Fruit fly (Drosophila melanogaster) whole organism, embryonic: Measurements from ENCODE around the gene Ccz1.

ENCODE experiments used
- ATbp ChIP-seq: fragments of 200-800 bp; sonication (Bioruptor generic); optimal IDR thresholded peaks from 2 replicates; lab custom pipeline; 2017; ENCODE audit warnings: missing biosample characterization, mild to moderate bottlenecking, missing genetic modification characterization, missing genetic modification reagents
- Abd-B ChIP-seq: fragments of 200-800 bp; sonication (Bioruptor generic); optimal IDR thresholded peaks from 2 replicates; lab custom pipeline; 2018; ENCODE audit warnings: missing biosample characterization, mild to moderate bottlenecking, missing genetic modification characterization, moderate library complexity
- Awh ChIP-seq: fragments of 200-800 bp; sonication (Bioruptor generic); IDR thresholded peaks from 2 replicates; pipeline ENCODE4, ENCODE4 v1.3.6; 2022; ENCODE audit warnings: missing biosample characterization, missing genetic modification characterization
- Blimp-1 ChIP-seq: fragments of 200-800 bp; sonication (Bioruptor generic); optimal IDR thresholded peaks from 3 replicates; lab custom pipeline; 2018; ENCODE audit warnings: missing biosample characterization, missing genetic modification characterization, mild to moderate bottlenecking, moderate library complexity, missing genetic modification reagents
- CG10366 ChIP-seq: fragments of 200-800 bp; sonication (Bioruptor generic); IDR thresholded peaks from 2 replicates; pipeline ENCODE4 v1.3.6; 2022; ENCODE audit warnings: missing biosample characterization, missing genetic modification characterization
- CG12155 ChIP-seq: fragments of 200-800 bp; sonication (Bioruptor generic); optimal IDR thresholded peaks from 3 replicates; lab custom pipeline; 2016; ENCODE audit warnings: missing biosample characterization, missing genetic modification characterization
- CG12659 ChIP-seq: fragments of 200-800 bp; sonication (Bioruptor generic); optimal IDR thresholded peaks from 3 replicates; lab custom pipeline; 2017; ENCODE audit warnings: mild to moderate bottlenecking, missing biosample characterization, missing genetic modification reagents, missing genetic modification characterization
- CG13424 ChIP-seq: fragments of 200-800 bp; sonication (Bioruptor generic); optimal IDR thresholded peaks from 2 replicates; lab custom pipeline; 2019; ENCODE audit warnings: missing biosample characterization, mild to moderate bottlenecking, missing genetic modification characterization, moderate library complexity
- CG13775 ChIP-seq: fragments of 200-800 bp; sonication (Bioruptor generic); optimal IDR thresholded peaks from 3 replicates; lab custom pipeline; 2017; ENCODE audit warnings: missing biosample characterization, mild to moderate bottlenecking, missing genetic modification characterization
- CG14667 ChIP-seq: fragments of 200-800 bp; sonication (Bioruptor generic); IDR thresholded peaks from 2 replicates; pipeline ENCODE4 v1.3.6; 2022; ENCODE audit warnings: missing biosample characterization, missing genetic modification characterization
- CG15601 ChIP-seq: fragments of 200-800 bp; sonication (Bioruptor generic); optimal IDR thresholded peaks from 3 replicates; lab custom pipeline; 2019; ENCODE audit warnings: missing biosample characterization, mild to moderate bottlenecking, missing genetic modification characterization, moderate library complexity
- CG1603 ChIP-seq: fragments of 200-800 bp; sonication (Bioruptor generic); optimal IDR thresholded peaks from 2 replicates; lab custom pipeline; 2019; ENCODE audit warnings: missing biosample characterization, mild to moderate bottlenecking, missing genetic modification characterization, moderate library complexity
- CG17829 ChIP-seq: fragments of 200-800 bp; optimal IDR thresholded peaks from 2 replicates; lab custom pipeline; 2019; ENCODE audit warnings: missing biosample characterization, mild to moderate bottlenecking, missing genetic modification characterization, moderate library complexity
- CG1792 ChIP-seq: fragments of 200-800 bp; sonication (Bioruptor generic); optimal IDR thresholded peaks from 2 replicates; lab custom pipeline; 2016; ENCODE audit warnings: missing biosample characterization, missing genetic modification characterization
- CG2120 ChIP-seq: fragments of 200-800 bp; sonication (Bioruptor generic); optimal IDR thresholded peaks from 3 replicates; lab custom pipeline; 2016; ENCODE audit warnings: missing biosample characterization, missing genetic modification characterization
- CG2678 ChIP-seq: fragments of 200-800 bp; sonication (Bioruptor generic); optimal IDR thresholded peaks from 3 replicates; lab custom pipeline; 2019; ENCODE audit warnings: missing biosample characterization, mild to moderate bottlenecking, missing genetic modification characterization, moderate library complexity
- CG30403 ChIP-seq: fragments of 200-800 bp; sonication (Bioruptor generic); optimal IDR thresholded peaks from 3 replicates; lab custom pipeline; 2016; ENCODE audit warnings: missing biosample characterization, missing genetic modification characterization
- CG31365 ChIP-seq: fragments of 200-800 bp; sonication (Bioruptor generic); optimal IDR thresholded peaks from 2 replicates; lab custom pipeline; 2018; ENCODE audit warnings: missing biosample characterization, mild to moderate bottlenecking, missing genetic modification characterization
- CG6654 ChIP-seq: fragments of 200-800 bp; sonication (Bioruptor generic); optimal IDR thresholded peaks from 2 replicates; lab custom pipeline; 2017; ENCODE audit warnings: missing biosample characterization, mild to moderate bottlenecking, missing genetic modification characterization
- CG6683 ChIP-seq: fragments of 200-800 bp; sonication (Bioruptor generic); optimal IDR thresholded peaks from 2 replicates; lab custom pipeline; 2017; ENCODE audit warnings: missing biosample characterization, mild to moderate bottlenecking, missing genetic modification characterization, missing genetic modification reagents
- CG9932 ChIP-seq: fragments of 200-800 bp; sonication (Bioruptor generic); IDR thresholded peaks from 2 replicates; pipeline ENCODE4 v1.3.6; 2022; ENCODE audit warnings: missing biosample characterization, missing genetic modification characterization
- CrebB ChIP-seq: fragments of 200-800 bp; sonication (Bioruptor generic); optimal IDR thresholded peaks from 3 replicates; lab custom pipeline; 2018; ENCODE audit warnings: missing biosample characterization, mild to moderate bottlenecking, missing genetic modification characterization
- D ChIP-seq, 2 experiments: fragments of 200-800 bp in 1 of 2; fragments of >200 bp in 1 of 2; sonication (Bioruptor generic) in 1 of 2; optimal IDR thresholded peaks; 2 replicates in 1 of 2; 3 replicates in 1 of 2; lab custom pipeline; 2017; ENCODE audit warnings: mild to moderate bottlenecking in 1 of 2, missing biosample characterization in 1 of 2, missing genetic modification characterization in 1 of 2, missing genetic modification reagents in 1 of 2
- Dfd ChIP-seq, 2 experiments: fragments of >200 bp; optimal IDR thresholded peaks; 2 replicates each; lab custom pipeline; 2017; ENCODE audit warnings: missing biosample characterization in 2 of 2, missing genetic modification characterization in 2 of 2
- Dref ChIP-seq: fragments of 200-800 bp; sonication (Bioruptor generic); IDR thresholded peaks from 2 replicates; pipeline ENCODE4 v1.3.6; 2022; ENCODE audit warnings: missing biosample characterization, missing genetic modification characterization
- ERR ChIP-seq: fragments of 200-800 bp; sonication (Bioruptor generic); optimal IDR thresholded peaks from 2 replicates; lab custom pipeline; 2016; ENCODE audit warnings: missing biosample characterization, missing genetic modification characterization
- Fer2 ChIP-seq: fragments of 200-800 bp; sonication (Bioruptor generic); optimal IDR thresholded peaks from 2 replicates; lab custom pipeline; 2018; ENCODE audit warnings: missing biosample characterization, mild to moderate bottlenecking, missing genetic modification characterization, moderate library complexity
- HHEX ChIP-seq: fragments of 200-800 bp; sonication (Bioruptor generic); optimal IDR thresholded peaks from 3 replicates; lab custom pipeline; 2017; ENCODE audit warnings: missing biosample characterization, mild to moderate bottlenecking, missing genetic modification characterization, missing genetic modification reagents
- Lhr ChIP-seq: fragments of 200-800 bp; sonication (Bioruptor generic); optimal IDR thresholded peaks from 3 replicates; lab custom pipeline; 2017; ENCODE audit warnings: mild to moderate bottlenecking, missing biosample characterization, missing genetic modification reagents, missing genetic modification characterization
- Med ChIP-seq: fragments of 200-800 bp; sonication (Bioruptor generic); peaks from one replicate; lab custom pipeline; 2016; ENCODE audit warnings: missing biosample characterization, missing genetic modification characterization, mild to moderate bottlenecking, inconsistent platforms, moderate library complexity
- Oli ChIP-seq: fragments of 200-800 bp; sonication (Bioruptor generic); optimal IDR thresholded peaks from 2 replicates; lab custom pipeline; 2018; ENCODE audit warnings: missing biosample characterization, mild to moderate bottlenecking, missing genetic modification characterization, moderate library complexity
- PHDP ChIP-seq: fragments of 200-800 bp; sonication (Bioruptor generic); optimal IDR thresholded peaks from 3 replicates; lab custom pipeline; 2018; ENCODE audit warnings: missing biosample characterization, mild to moderate bottlenecking, missing genetic modification characterization, moderate library complexity
- Six4 ChIP-seq: fragments of 200-800 bp; sonication (Bioruptor generic); optimal IDR thresholded peaks from 2 replicates; lab custom pipeline; 2016; ENCODE audit warnings: missing biosample characterization, missing genetic modification characterization
- TFAM ChIP-seq: fragments of 200-800 bp; sonication (Bioruptor generic); optimal IDR thresholded peaks from 2 replicates; lab custom pipeline; 2017; ENCODE audit warnings: missing biosample characterization, missing genetic modification characterization, inconsistent platforms
- Xrp1 ChIP-seq: fragments of 200-800 bp; sonication (Bioruptor generic); IDR thresholded peaks from 2 replicates; pipeline ENCODE4 v1.3.6; 2022; ENCODE audit warnings: missing biosample characterization, missing genetic modification characterization
- ato ChIP-seq: fragments of 200-800 bp; sonication (Bioruptor generic); IDR thresholded peaks from 2 replicates; pipeline ENCODE4 v1.3.6; 2022; ENCODE audit warnings: missing biosample characterization, missing genetic modification characterization; ENCODE audit not compliant: partially characterized antibody
- cg ChIP-seq: fragments of 200-800 bp; sonication (Bioruptor generic); optimal IDR thresholded peaks from 3 replicates; lab custom pipeline; 2019; ENCODE audit warnings: missing biosample characterization, mild to moderate bottlenecking, missing genetic modification characterization, moderate library complexity
- corto ChIP-seq: fragments of 200-800 bp; sonication (Bioruptor generic); optimal IDR thresholded peaks from 2 replicates; lab custom pipeline; 2016; ENCODE audit warnings: missing biosample characterization, mild to moderate bottlenecking, missing genetic modification characterization, moderate library complexity
- dmrt11E ChIP-seq: fragments of 200-800 bp; sonication (Bioruptor generic); optimal IDR thresholded peaks from 3 replicates; lab custom pipeline; 2018; ENCODE audit warnings: missing biosample characterization, mild to moderate bottlenecking, missing genetic modification characterization, moderate library complexity
- dpn ChIP-seq, 2 experiments: fragments of 200-800 bp; sonication (Bioruptor generic); optimal IDR thresholded peaks; 3 replicates each; lab custom pipeline; 2016; ENCODE audit warnings: missing biosample characterization in 2 of 2, missing genetic modification characterization in 2 of 2
- dysf ChIP-seq: fragments of 200-800 bp; sonication (Bioruptor generic); IDR thresholded peaks from 3 replicates; pipeline ENCODE4 v1.3.6; 2022; ENCODE audit warnings: missing biosample characterization, missing genetic modification characterization
- gcm2 ChIP-seq: fragments of 200-800 bp; sonication (Bioruptor generic); optimal IDR thresholded peaks from 2 replicates; lab custom pipeline; 2016; ENCODE audit warnings: missing biosample characterization, missing genetic modification characterization
- hbn ChIP-seq: fragments of 200-800 bp; sonication (Bioruptor generic); IDR thresholded peaks from 2 replicates; pipeline ENCODE4 v1.3.6; 2022; ENCODE audit warnings: missing biosample characterization, missing genetic modification characterization; ENCODE audit not compliant: partially characterized antibody
- org-1 ChIP-seq: fragments of 200-800 bp; sonication (Bioruptor generic); optimal IDR thresholded peaks from 2 replicates; lab custom pipeline; 2017; ENCODE audit warnings: missing biosample characterization, missing genetic modification characterization
- phol ChIP-seq: fragments of 200-800 bp; sonication (Bioruptor generic); optimal IDR thresholded peaks from 3 replicates; lab custom pipeline; 2018; ENCODE audit warnings: missing biosample characterization, mild to moderate bottlenecking, missing genetic modification characterization, moderate library complexity
- pum ChIP-seq: fragments of 200-800 bp; sonication (Bioruptor generic); optimal IDR thresholded peaks from 2 replicates; lab custom pipeline; 2016; ENCODE audit warnings: missing biosample characterization, missing genetic modification characterization
- sob ChIP-seq: fragments of 200-800 bp; sonication (Bioruptor generic); IDR thresholded peaks from 2 replicates; pipeline ENCODE4 v1.3.6; 2022; ENCODE audit warnings: missing biosample characterization, missing genetic modification characterization
- ssp ChIP-seq: fragments of 200-800 bp; sonication (Bioruptor generic); IDR thresholded peaks from 2 replicates; pipeline ENCODE4 v1.3.6; 2022; ENCODE audit warnings: missing biosample characterization, missing genetic modification characterization
- tin ChIP-seq: fragments of 200-800 bp; sonication (Bioruptor generic); optimal IDR thresholded peaks from 3 replicates; lab custom pipeline; 2016; ENCODE audit warnings: missing biosample characterization, missing genetic modification characterization
- twi ChIP-seq: fragments of 200-800 bp; optimal IDR thresholded peaks from 2 replicates; lab custom pipeline; 2019; ENCODE audit warnings: missing biosample characterization, mild to moderate bottlenecking, missing genetic modification characterization, moderate library complexity

The Ccz1 gene

DNA sequence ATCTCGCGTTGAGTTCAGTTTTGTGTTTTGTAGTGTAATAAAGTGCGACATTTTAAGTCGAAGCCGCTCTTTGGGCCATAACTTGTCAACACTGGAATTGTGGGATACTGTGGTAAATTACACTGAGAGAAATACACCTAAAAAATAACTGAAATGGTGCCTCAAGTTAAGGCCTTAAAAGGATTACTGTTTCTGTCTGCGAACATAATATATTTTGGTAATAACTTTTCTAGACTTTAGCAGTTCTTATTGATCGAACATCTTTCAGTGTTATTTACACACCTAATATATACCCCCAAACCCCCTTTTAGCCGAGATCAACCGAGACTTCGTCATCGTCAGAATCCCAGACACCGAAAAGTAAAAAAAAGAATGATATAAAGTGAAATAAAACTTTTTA lies 47.1 kb downstream of the Ccz1 start (continued):
- no peak for TF ChIP-seq corto (GFP tag; lab: Kevin White, UChicago)
- TF ChIP-seq CG2120 (GFP tag; lab: Kevin White, UChicago): peak; percentile 43
- TF ChIP-seq phol (tag; lab: Kevin White, UChicago): peak; percentile 52
- TF ChIP-seq CG1603 (tag; lab: Kevin White, UChicago): peak; percentile 70
- TF ChIP-seq CG10366 (GFP tag; lab: Robert Waterston, UW): peak; percentile 30; the same call in 1 of the 2 replicates
- TF ChIP-seq Xrp1 (GFP tag; lab: Robert Waterston, UW): peak; percentile 69; the same call in 1 of the 2 replicates
- no peak for TF ChIP-seq HHEX (GFP tag; lab: Kevin White, UChicago)
- TF ChIP-seq Fer2 (tag; lab: Kevin White, UChicago): no peak
- peak; percentile 59 for TF ChIP-seq Abd-B (GFP tag; lab: Kevin White, UChicago)
- TF ChIP-seq hbn (GFP tag; lab: Robert Waterston, UW): no peak
- TF ChIP-seq twi (tag; lab: Kevin White, UChicago): peak; percentile 9
- TF ChIP-seq Oli (tag; lab: Kevin White, UChicago): peak; percentile 41
- peak; percentile 33; the same call in 1 of the 2 replicates for TF ChIP-seq CG14667 (GFP tag; lab: Robert Waterston, UW)
- TF ChIP-seq PHDP (tag; lab: Kevin White, UChicago): peak; percentile 24
- peak; percentile 7 for TF ChIP-seq CG1792 (GFP tag; lab: Kevin White, UChicago)
- peak; percentile 80 for TF ChIP-seq Awh (GFP tag; lab: Robert Waterston, UW)
- no peak for TF ChIP-seq CG12659 (GFP tag; lab: Kevin White, UChicago)
- TF ChIP-seq CG13424: peak; percentile 23
- peak; percentile 43 for TF ChIP-seq CG15601
- TF ChIP-seq pum (GFP tag; lab: Kevin White, UChicago): peak; percentile 2
- 0 out of 3 replicates have a peak, but pooled peaks have one; percentile 25 for TF ChIP-seq dysf
- TF ChIP-seq dmrt11E (tag; lab: Kevin White, UChicago): peak; percentile 62
- no peak for TF ChIP-seq sob (GFP tag; lab: Robert Waterston, UW)
- peak; percentile 44 for TF ChIP-seq CG17829 (tag; lab: Kevin White, UChicago)
- TF ChIP-seq Med: peak; percentile 87
- TF ChIP-seq ATbp (GFP tag; lab: Kevin White, UChicago): peak; percentile 18
- TF ChIP-seq Dfd (GFP tag; optimal IDR thresholded peaks at IDR 0.05; lab: Kevin White, UChicago): no peak
- TF ChIP-seq Lhr (GFP tag; lab: Kevin White, UChicago): no peak
- no peak for TF ChIP-seq D (optimal IDR thresholded peaks at IDR 0.05; lab: Kevin White, UChicago)
- peak; percentile 46 for TF ChIP-seq D (GFP tag; optimal IDR thresholded peaks at IDR 0.05; lab: Kevin White, UChicago)
- TF ChIP-seq org-1 (GFP tag; lab: Kevin White, UChicago): no peak
- peak; percentile 26 for TF ChIP-seq CG30403 (GFP tag; lab: Kevin White, UChicago)
- no peak for TF ChIP-seq gcm2 (GFP tag; lab: Kevin White, UChicago)
- TF ChIP-seq CG6654 (GFP tag; lab: Kevin White, UChicago): peak; percentile 0
- TF ChIP-seq tin (GFP tag; lab: Kevin White, UChicago): peak; percentile 51
- TF ChIP-seq CG9932 (GFP tag; lab: Robert Waterston, UW): peak; percentile 47; the same call in 1 of the 2 replicates
- no peak for TF ChIP-seq CG31365 (tag; lab: Kevin White, UChicago)
- peak; percentile 10 for TF ChIP-seq CG13775 (GFP tag; lab: Kevin White, UChicago)
- peak; percentile 55 for TF ChIP-seq CG2678 (tag; lab: Kevin White, UChicago)
- TF ChIP-seq cg (GFP tag; lab: Kevin White, UChicago): no peak
- no peak for TF ChIP-seq CG6683 (GFP tag; lab: Kevin White, UChicago)
- peak; percentile 62 for TF ChIP-seq Blimp-1
- TF ChIP-seq Six4 (GFP tag; lab: Kevin White, UChicago): peak; percentile 44
- TF ChIP-seq TFAM: no peak
- TF ChIP-seq ssp (GFP tag; lab: Robert Waterston, UW): peak; percentile 39
- TF ChIP-seq ato (GFP tag; lab: Robert Waterston, UW): no peak
- TF ChIP-seq Dref: no peak
- peak; percentile 14 to 49 for TF ChIP-seq dpn (GFP tag; optimal IDR thresholded peaks at IDR 0.05; lab: Kevin White, UChicago)
- no peak for TF ChIP-seq CG12155 (GFP tag; lab: Kevin White, UChicago)
- TF ChIP-seq ERR: no peak
- TF ChIP-seq CrebB (tag; lab: Kevin White, UChicago): no peak
